Worm (Caenorhabditis elegans): ENCODE measurements around the gene B0507.9.

DNA sequence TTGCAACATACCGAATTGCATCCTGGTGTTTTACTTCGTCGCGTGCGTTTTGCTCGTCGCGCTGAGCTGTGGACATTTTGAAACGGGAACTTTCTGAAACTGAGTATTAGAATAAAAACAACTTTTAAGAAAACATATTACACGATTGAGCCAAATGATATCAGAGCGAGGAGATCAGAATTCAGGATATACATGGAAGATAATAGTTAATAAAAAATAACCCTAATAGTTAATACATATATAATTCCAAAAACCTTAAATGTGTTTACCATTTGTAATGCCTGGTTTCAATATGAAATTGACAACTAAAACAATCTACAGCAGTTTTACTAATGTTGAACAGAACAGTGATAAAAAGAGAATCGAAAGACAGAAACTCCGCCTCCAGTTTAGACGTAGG, 3.0 kb downstream of the B0507.9 start, which contains the start of gene B0507.8:
- no peak for TF ChIP-seq nhr-76 (tag; optimal IDR thresholded peaks at IDR 0.05)
- no peak for TF ChIP-seq ztf-11 (tag; optimal IDR thresholded peaks at IDR 0.05)
- no peak for TF ChIP-seq sem-2 (GFP tag; optimal IDR thresholded peaks at IDR 0.05)
- TF ChIP-seq ceh-43 (GFP tag; optimal IDR thresholded peaks at IDR 0.05) = no peak
- no peak for TF ChIP-seq mls-2 (tag; optimal IDR thresholded peaks at IDR 0.05)
- TF ChIP-seq nhr-2 (tag; optimal IDR thresholded peaks at IDR 0.05) = no peak
- TF ChIP-seq cnd-1 (tag; optimal IDR thresholded peaks at IDR 0.05) = no peak
- TF ChIP-seq elt-1 (tag; optimal IDR thresholded peaks at IDR 0.05; ENCODE audit: borderline replicate concordance, insufficient read depth) = no peak
- no peak for TF ChIP-seq lin-32 (GFP tag; optimal IDR thresholded peaks at IDR 0.05)
- TF ChIP-seq unc-39 (tag; optimal IDR thresholded peaks at IDR 0.05) = no peak
